Worm (Caenorhabditis elegans) whole organism, young adult: ENCODE data around the gene lec-7.

ENCODE experiments used
- B0019.2 ChIP-seq: fragments of 200-800 bp; sonication (Bioruptor generic); conservative IDR thresholded peaks from 2 replicates; pipeline ENCODE4 v1.3.6; 2022; ENCODE audit warnings: missing genetic modification reagents, missing genetic modification characterization, missing compliant biosample characterization
- F10E7.11 ChIP-seq: sonication (generic microtip); optimal IDR thresholded peaks from 2 replicates; lab custom pipeline; 2017; ENCODE audit warnings: mild to moderate bottlenecking, missing genetic modification characterization, moderate library complexity, missing compliant biosample characterization
- F39B2.1 ChIP-seq: fragments of 200-800 bp; sonication (Bioruptor generic); IDR thresholded peaks from 2 replicates; pipeline ENCODE4 v1.3.6; 2022; ENCODE audit warnings: missing genetic modification reagents, missing genetic modification characterization, missing compliant biosample characterization
- F52B5.7 ChIP-seq: sonication (generic microtip); optimal IDR thresholded peaks from 2 replicates; lab custom pipeline; 2016; ENCODE audit warnings: mild to moderate bottlenecking, missing genetic modification characterization, missing compliant biosample characterization
- K11D2.4 ChIP-seq: fragments of 200-800 bp; sonication (Bioruptor generic); IDR thresholded peaks from 2 replicates; pipeline ENCODE4 v1.3.6; 2022; ENCODE audit warnings: missing genetic modification reagents, missing genetic modification characterization, missing compliant biosample characterization
- ZK185.1 ChIP-seq: sonication (generic microtip); optimal IDR thresholded peaks from 2 replicates; lab custom pipeline; 2016; ENCODE audit warnings: mild to moderate bottlenecking, missing genetic modification characterization, missing compliant biosample characterization; ENCODE audit not compliant: poor library complexity, severe bottlenecking
- attf-3 ChIP-seq: fragments of 200-800 bp; sonication (Bioruptor generic); conservative IDR thresholded peaks from 2 replicates; pipeline ENCODE4 v1.3.6; 2022; ENCODE audit warnings: missing genetic modification reagents, missing genetic modification characterization, missing compliant biosample characterization
- egl-18 ChIP-seq: fragments of 200-800 bp; sonication (Bioruptor generic); IDR thresholded peaks from 2 replicates; pipeline ENCODE4 v1.3.6; 2022; ENCODE audit warnings: missing genetic modification reagents, missing genetic modification characterization, missing compliant biosample characterization
- ets-4 ChIP-seq: fragments of 200-800 bp; sonication (Bioruptor generic); optimal IDR thresholded peaks from 2 replicates; lab custom pipeline; 2018; ENCODE audit warnings: mild to moderate bottlenecking, missing genetic modification characterization, missing compliant biosample characterization
- hsf-1 ChIP-seq: fragments of 200-800 bp; sonication (Bioruptor generic); IDR thresholded peaks from 2 replicates; pipeline ENCODE4 v1.3.6; 2022; ENCODE audit warnings: missing genetic modification reagents, missing genetic modification characterization, missing compliant biosample characterization
- lin-40 ChIP-seq: sonication (generic microtip); optimal IDR thresholded peaks from 2 replicates; lab custom pipeline; 2016; ENCODE audit warnings: missing genetic modification characterization, mild to moderate bottlenecking, missing compliant biosample characterization, missing genotype, missing genetic modification reagents
- madf-6 ChIP-seq: fragments of 200-800 bp; sonication (Bioruptor generic); IDR thresholded peaks from 2 replicates; pipeline ENCODE4 v1.3.6; 2022; ENCODE audit warnings: missing genetic modification reagents, missing genetic modification characterization, missing compliant biosample characterization
- mcd-1 ChIP-seq: fragments of 200-800 bp; sonication (Bioruptor generic); IDR thresholded peaks from 2 replicates; pipeline ENCODE4 v1.3.6; 2022; ENCODE audit warnings: missing genetic modification reagents, missing genetic modification characterization, missing compliant biosample characterization
- mel-28 ChIP-seq: sonication (generic microtip); optimal IDR thresholded peaks from 2 replicates; lab custom pipeline; 2016; ENCODE audit warnings: borderline replicate concordance, mild to moderate bottlenecking, missing genetic modification characterization, missing compliant biosample characterization
- mes-4 ChIP-seq: sonication (generic microtip); optimal IDR thresholded peaks from 2 replicates; lab custom pipeline; 2016; ENCODE audit warnings: missing genotype, missing genetic modification characterization, missing compliant biosample characterization
- nhr-120 ChIP-seq: fragments of 200-800 bp; sonication (Bioruptor generic); IDR thresholded peaks from 2 replicates; pipeline ENCODE4 v1.3.6; 2022; ENCODE audit warnings: missing genetic modification characterization, missing compliant biosample characterization
- nhr-80 ChIP-seq: sonication (generic microtip); optimal IDR thresholded peaks from 2 replicates; lab custom pipeline; 2016; ENCODE audit warnings: missing genetic modification characterization, missing compliant biosample characterization
- ztf-3 ChIP-seq: fragments of 200-800 bp; sonication (Bioruptor generic); optimal IDR thresholded peaks from 2 replicates; lab custom pipeline; 2018; ENCODE audit warnings: mild to moderate bottlenecking, missing genetic modification characterization, missing compliant biosample characterization

The lec-7 gene

DNA sequence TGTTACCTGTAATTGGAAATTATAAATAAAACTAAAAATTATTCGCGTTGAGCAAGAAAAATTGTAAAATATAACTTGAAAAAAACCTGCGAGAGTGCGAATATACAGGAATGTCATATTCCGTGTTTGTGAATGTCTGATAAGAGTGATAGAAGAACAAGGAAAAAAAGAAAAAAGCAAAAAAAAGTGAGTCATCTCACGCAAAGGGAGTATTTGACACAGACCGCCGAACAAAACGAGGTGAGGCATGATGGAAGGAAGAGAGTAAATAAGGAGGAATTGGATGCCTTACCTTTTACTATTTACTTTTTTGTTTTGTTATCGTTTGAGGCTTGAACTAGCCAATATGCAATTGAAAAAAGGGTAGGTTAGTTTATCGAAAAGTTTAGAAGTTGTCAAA is 40.5 kb downstream of the lec-7 start, which contains the start of gene F21G4.1:
Gene F21G4.1 (minus strand): TSS at position 6 of the 400 bp plus-strand sequence.
- TF ChIP-seq ets-4 (no peak), B0019.2 (GFP tag; lab: Robert Waterston, UW) (no peak), ztf-3 (no peak), mcd-1 (no peak), nhr-80 (tag; lab: Kevin White, UChicago) (peak; percentile 72), mes-4 (tag; lab: Kevin White, UChicago) (no peak), nhr-120 (GFP tag; lab: Robert Waterston, UW) (no peak)

- TF ChIP-seq madf-6 (no peak), K11D2.4 (GFP tag; lab: Robert Waterston, UW) (no peak)
These were observed 41.2 kb downstream of the lec-7 start for ce11 chrX:9893069-9893468.

- TF ChIP-seq F52B5.7 (tag; lab: Kevin White, UChicago): no peak
- no peak for TF ChIP-seq B0019.2 (GFP tag; lab: Robert Waterston, UW)
- no peak for TF ChIP-seq mel-28 (tag; lab: Kevin White, UChicago)
These were observed 43.0 kb downstream of the lec-7 start, which contains the start of gene F21G4.3 for ce11 chrX:9894844-9895243. F21G4.3 (plus strand) TSS chrX:9895144.

ce11 chrX:9899426-9900131 is 47.7 kb downstream of the lec-7 start, which contains the start of gene phf-34:
phf-34 (minus strand) TSS chrX:9899476.
- TF ChIP-seq ZK185.1 (tag; lab: Kevin White, UChicago) (peak; percentile 32), F10E7.11 (tag; lab: Kevin White, UChicago) (no peak), egl-18 (GFP tag; lab: Robert Waterston, UW) (0 out of 2 replicates have a peak, but pooled peaks have one; percentile 22), attf-3 (GFP tag; lab: Robert Waterston, UW) (no peak), lin-40 (tag; lab: Kevin White, UChicago) (peak; percentile 24), F39B2.1 (GFP tag; lab: Robert Waterston, UW) (no peak), hsf-1 (GFP tag; lab: Robert Waterston, UW) (0 out of 2 replicates have a peak, but pooled peaks have one; percentile 6), B0019.2 (GFP tag; lab: Robert Waterston, UW) (no peak)
